Worm (Caenorhabditis elegans) whole organism, L3 larva: ENCODE data around the gene irk-2.
A peak's percentile ranks its signal among the peaks of the same experiment; 100 is the strongest.

ENCODE experiments used
- R02D3.7 ChIP-seq: fragments of 150-350 bp; optimal IDR thresholded peaks from 2 replicates; lab custom pipeline; 2014; ENCODE audit warnings: missing biosample characterization, missing genetic modification characterization
- ZK546.5 ChIP-seq: sonication (generic microtip); optimal IDR thresholded peaks from 2 replicates; lab custom pipeline; 2017; ENCODE audit warnings: missing biosample characterization, missing genetic modification characterization
- ama-1 ChIP-seq: fragments of 150-350 bp; optimal IDR thresholded peaks from 2 replicates; lab custom pipeline; 2018
- ceh-16 ChIP-seq: sonication (generic microtip); optimal IDR thresholded peaks from 2 replicates; lab custom pipeline; 2017; ENCODE audit warnings: missing biosample characterization, missing genetic modification characterization
- ceh-28 ChIP-seq: fragments of 150-350 bp; optimal IDR thresholded peaks from 2 replicates; lab custom pipeline; 2014; ENCODE audit warnings: missing biosample characterization, missing genetic modification reagents, missing genetic modification characterization
- ceh-82 ChIP-seq: fragments of 150-350 bp; optimal IDR thresholded peaks from 2 replicates; lab custom pipeline; 2014; ENCODE audit warnings: missing biosample characterization, missing genetic modification characterization
- ceh-9 ChIP-seq: sonication (generic microtip); optimal IDR thresholded peaks from 2 replicates; lab custom pipeline; 2018; ENCODE audit warnings: missing biosample characterization, missing genetic modification characterization
- egl-27 ChIP-seq: sonication (generic microtip); optimal IDR thresholded peaks from 4 replicates; lab custom pipeline; 2017; ENCODE audit warnings: missing biosample characterization, missing genetic modification reagents, missing genetic modification characterization
- elt-1 ChIP-seq: fragments of 150-350 bp; optimal IDR thresholded peaks from 2 replicates; lab custom pipeline; 2014; ENCODE audit warnings: missing biosample characterization, missing genetic modification characterization
- elt-2 ChIP-seq: sonication (generic microtip); optimal IDR thresholded peaks from 2 replicates; lab custom pipeline; 2016; ENCODE audit warnings: missing genetic modification reagents, mild to moderate bottlenecking, missing genetic modification characterization, missing compliant biosample characterization
- eor-1 ChIP-seq, 2 experiments: fragments of 150-350 bp; optimal IDR thresholded peaks; 2 replicates each; lab custom pipeline; 2014 to 2018; ENCODE audit warnings: missing biosample characterization in 2 of 2, missing genetic modification characterization in 2 of 2
- fos-1 ChIP-seq: fragments of 150-350 bp; optimal IDR thresholded peaks from 2 replicates; lab custom pipeline; 2014; ENCODE audit warnings: missing biosample characterization, missing genetic modification characterization
- hmg-11 ChIP-seq: sonication (generic microtip); optimal IDR thresholded peaks from 2 replicates; lab custom pipeline; 2016; ENCODE audit warnings: missing genetic modification characterization, missing compliant biosample characterization
- jun-1 ChIP-seq: fragments of 150-350 bp; optimal IDR thresholded peaks from 2 replicates; lab custom pipeline; 2014; ENCODE audit warnings: missing biosample characterization, missing genetic modification reagents, missing genetic modification characterization
- lin-15B ChIP-seq: fragments of 150-350 bp; optimal IDR thresholded peaks from 2 replicates; lab custom pipeline; 2014; ENCODE audit warnings: missing biosample characterization, missing genetic modification characterization
- lin-39 ChIP-seq: fragments of 150-350 bp; optimal IDR thresholded peaks from 2 replicates; lab custom pipeline; 2018; ENCODE audit warnings: missing biosample characterization, missing genetic modification reagents, missing genetic modification characterization
- lsy-12 ChIP-seq: sonication (generic microtip); optimal IDR thresholded peaks from 2 replicates; lab custom pipeline; 2016; ENCODE audit warnings: mild to moderate bottlenecking, missing genetic modification characterization, missing compliant biosample characterization
- mdl-1 ChIP-seq: fragments of 150-350 bp; optimal IDR thresholded peaks from 2 replicates; lab custom pipeline; 2014; ENCODE audit warnings: missing biosample characterization, missing genetic modification characterization
- nfya-1 ChIP-seq: sonication (generic microtip); optimal IDR thresholded peaks from 2 replicates; lab custom pipeline; 2017; ENCODE audit warnings: missing genetic modification characterization, mild to moderate bottlenecking, missing compliant biosample characterization, antibody characterized with exemption, moderate library complexity; ENCODE audit not compliant: insufficient read depth
- nhr-11 ChIP-seq: fragments of 150-350 bp; optimal IDR thresholded peaks from 2 replicates; lab custom pipeline; 2014; ENCODE audit warnings: missing biosample characterization, missing genetic modification characterization
- nhr-12 ChIP-seq: fragments of 150-350 bp; optimal IDR thresholded peaks from 2 replicates; lab custom pipeline; 2014; ENCODE audit warnings: missing biosample characterization, missing genetic modification characterization
- nhr-23 ChIP-seq: fragments of 150-350 bp; optimal IDR thresholded peaks from 2 replicates; lab custom pipeline; 2014; ENCODE audit warnings: missing biosample characterization, missing genetic modification reagents, missing genetic modification characterization
- nhr-237 ChIP-seq: fragments of 150-350 bp; optimal IDR thresholded peaks from 2 replicates; lab custom pipeline; 2014; ENCODE audit warnings: missing biosample characterization, missing genetic modification characterization
- nhr-25 ChIP-seq: sonication (generic microtip); optimal IDR thresholded peaks from 2 replicates; lab custom pipeline; 2017; ENCODE audit warnings: missing biosample characterization, missing genetic modification characterization
- nhr-43 ChIP-seq: sonication (generic microtip); optimal IDR thresholded peaks from 2 replicates; lab custom pipeline; 2016; ENCODE audit warnings: mild to moderate bottlenecking, missing genetic modification characterization, missing compliant biosample characterization; ENCODE audit not compliant: poor library complexity, severe bottlenecking
- nhr-67 ChIP-seq: fragments of 150-350 bp; optimal IDR thresholded peaks from 2 replicates; lab custom pipeline; 2014; ENCODE audit warnings: missing biosample characterization, missing genetic modification characterization
- nhr-76 ChIP-seq: fragments of 150-350 bp; sonication (generic microtip); optimal IDR thresholded peaks from 5 replicates; lab custom pipeline; 2014; ENCODE audit warnings: missing biosample characterization, missing genetic modification characterization
- nhr-77 ChIP-seq: fragments of 150-350 bp; optimal IDR thresholded peaks from 2 replicates; lab custom pipeline; 2014; ENCODE audit warnings: missing biosample characterization, missing genetic modification characterization
- pqm-1 ChIP-seq: fragments of 150-350 bp; optimal IDR thresholded peaks from 2 replicates; lab custom pipeline; 2017; ENCODE audit warnings: missing biosample characterization, missing genetic modification characterization, inconsistent platforms
- sea-2 ChIP-seq: fragments of 150-350 bp; sonication (generic microtip); optimal IDR thresholded peaks from 4 replicates; lab custom pipeline; 2014; ENCODE audit warnings: missing biosample characterization, missing genetic modification reagents, missing genetic modification characterization
- skn-1 ChIP-seq: fragments of 150-350 bp; optimal IDR thresholded peaks from 2 replicates; lab custom pipeline; 2014; ENCODE audit warnings: missing biosample characterization, missing genetic modification characterization
- snpc-4 ChIP-seq: fragments of 150-350 bp; optimal IDR thresholded peaks from 2 replicates; lab custom pipeline; 2014; ENCODE audit warnings: missing biosample characterization, missing genetic modification characterization
- tbx-2 ChIP-seq: sonication (generic microtip); optimal IDR thresholded peaks from 2 replicates; lab custom pipeline; 2016; ENCODE audit warnings: mild to moderate bottlenecking, missing genetic modification characterization, missing compliant biosample characterization
- unc-39 ChIP-seq: sonication (generic microtip); optimal IDR thresholded peaks from 4 replicates; lab custom pipeline; 2017; ENCODE audit warnings: missing biosample characterization, missing genetic modification characterization
- unc-62 ChIP-seq: fragments of 150-350 bp; sonication (generic microtip); optimal IDR thresholded peaks from 4 replicates; lab custom pipeline; 2014; ENCODE audit warnings: missing biosample characterization, missing genetic modification reagents, missing genetic modification characterization
- zag-1 ChIP-seq: fragments of 150-350 bp; optimal IDR thresholded peaks from 2 replicates; lab custom pipeline; 2014; ENCODE audit warnings: missing biosample characterization, missing genetic modification characterization
- ztf-11 ChIP-seq: fragments of 150-350 bp; optimal IDR thresholded peaks from 2 replicates; lab custom pipeline; 2014; ENCODE audit warnings: missing biosample characterization, missing genetic modification characterization
- ztf-4 ChIP-seq: fragments of 150-350 bp; optimal IDR thresholded peaks from 2 replicates; lab custom pipeline; 2014; ENCODE audit warnings: missing biosample characterization, missing genetic modification characterization

The irk-2 gene

ce11 chrX:714398-714797, at the start of gene irk-2:
TSS of gene irk-2 (minus strand) at chrX:714498.
- TF ChIP-seq ama-1 (no peak), nhr-76 (tag; lab: Kevin White, UChicago) (no peak), ceh-28 (no peak), nhr-43 (no peak), snpc-4 (tag; lab: Kevin White, UChicago) (no peak), ceh-82 (tag; lab: Kevin White, UChicago) (no peak), nhr-25 (tag; lab: Kevin White, UChicago) (no peak), lin-39 (tag; lab: Kevin White, UChicago) (no peak), nhr-23 (tag; lab: Kevin White, UChicago) (no peak), tbx-2 (tag; lab: Kevin White, UChicago) (no peak)

ce11 chrX:763452-763851, 49.2 kb upstream of the irk-2 start, which contains the start of gene dyf-11:
TSS of gene dyf-11 (plus strand) at chrX:763752.
- TF ChIP-seq nhr-67 (tag; lab: Kevin White, UChicago) (no peak), R02D3.7 (tag; lab: Kevin White, UChicago) (no peak), ztf-11 (tag; lab: Kevin White, UChicago) (no peak), skn-1 (tag; lab: Kevin White, UChicago) (no peak), lin-39 (tag; lab: Kevin White, UChicago) (no peak), snpc-4 (tag; lab: Kevin White, UChicago) (no peak), mdl-1 (tag; lab: Kevin White, UChicago) (no peak), unc-39 (no peak), jun-1 (tag; lab: Kevin White, UChicago) (no peak), egl-27 (tag; lab: Kevin White, UChicago) (no peak), nhr-23 (tag; lab: Kevin White, UChicago) (no peak), nhr-12 (no peak), lsy-12 (tag; lab: Kevin White, UChicago) (no peak), eor-1 (tag; optimal IDR thresholded peaks at IDR 0.05; lab: Kevin White, UChicago) (no peak)

ce11 chrX:760579-760978, 46.3 kb upstream of the irk-2 start:
- no peak for TF ChIP-seq fos-1 (tag; lab: Kevin White, UChicago)
- no peak for TF ChIP-seq unc-39
- TF ChIP-seq lin-15B (tag; lab: Kevin White, UChicago) = no peak
- peak; percentile 59 for TF ChIP-seq nfya-1
- TF ChIP-seq ceh-28 = no peak
- peak; percentile 50 for TF ChIP-seq lin-39 (tag; lab: Kevin White, UChicago)
- TF ChIP-seq sea-2 = no peak
- no peak for TF ChIP-seq ZK546.5
- no peak for TF ChIP-seq skn-1 (tag; lab: Kevin White, UChicago)
- TF ChIP-seq elt-2 (tag; lab: Kevin White, UChicago) = no peak
- TF ChIP-seq nhr-11 (tag; lab: Kevin White, UChicago) = no peak
- no peak for TF ChIP-seq unc-62
- no peak for TF ChIP-seq tbx-2 (tag; lab: Kevin White, UChicago)
- no peak for TF ChIP-seq nhr-25 (tag; lab: Kevin White, UChicago)
- no peak for TF ChIP-seq pqm-1
- TF ChIP-seq ceh-9 (tag; lab: Kevin White, UChicago) = no peak
- TF ChIP-seq zag-1 (tag; lab: Kevin White, UChicago) = no peak
- peak; percentile 67 for TF ChIP-seq hmg-11 (tag; lab: Kevin White, UChicago)
- TF ChIP-seq nhr-77 = no peak
- no peak for TF ChIP-seq ama-1
- TF ChIP-seq, all 47 proteins: peak for 3

ce11 chrX:759634-760033, 45.3 kb upstream of the irk-2 start, which contains the start of gene aex-3:
TSS of gene aex-3 (minus strand) at chrX:759734.
- TF ChIP-seq ztf-4 (no peak), elt-1 (tag; lab: Kevin White, UChicago) (no peak), nhr-237 (tag; lab: Kevin White, UChicago) (no peak), nhr-76 (tag; lab: Kevin White, UChicago) (no peak), egl-27 (tag; lab: Kevin White, UChicago) (no peak), hmg-11 (tag; lab: Kevin White, UChicago) (no peak), unc-62 (no peak), ceh-16 (tag; lab: Kevin White, UChicago) (no peak), nhr-43 (no peak), ama-1 (no peak), mdl-1 (tag; lab: Kevin White, UChicago) (no peak), unc-39 (no peak)
